Fruit fly (Drosophila melanogaster): ENCODE results near the gene CG34427.
A peak's percentile ranks its signal among the peaks of the same experiment; 100 is the strongest.

dm6 chr3L:8825030-8825407 is 20.5 kb downstream of the CG34427 start:
- TF ChIP-seq Dfd (GFP tag; optimal IDR thresholded peaks at IDR 0.05) (no peak), GATAd (GFP tag; optimal IDR thresholded peaks at IDR 0.05) (no peak), psq (GFP tag; optimal IDR thresholded peaks at IDR 0.05) (peak; percentile 32), rgr (GFP tag; optimal IDR thresholded peaks at IDR 0.05) (no peak), fru (GFP tag; optimal IDR thresholded peaks at IDR 0.05) (no peak), lola (GFP tag; optimal IDR thresholded peaks at IDR 0.05) (no peak), br (GFP tag; optimal IDR thresholded peaks at IDR 0.05) (peak; percentile 6), Myc (optimal IDR thresholded peaks at IDR 0.05) (no peak), Rel (GFP tag; optimal IDR thresholded peaks at IDR 0.05) (peak; percentile 78), Rel (tag; optimal IDR thresholded peaks at IDR 0.05) (peak; percentile 94), tai (GFP tag; optimal IDR thresholded peaks at IDR 0.05) (no peak), OdsH (GFP tag; optimal IDR thresholded peaks at IDR 0.05) (no peak), pan (optimal IDR thresholded peaks at IDR 0.05) (no peak), h (GFP tag; optimal IDR thresholded peaks at IDR 0.05) (no peak), jim (GFP tag; optimal IDR thresholded peaks at IDR 0.05) (no peak)

All from whole organism, wandering third instar larva.